Fruit fly (Drosophila melanogaster): ENCODE results near the gene CG3040.

The CG3040 gene

DNA sequence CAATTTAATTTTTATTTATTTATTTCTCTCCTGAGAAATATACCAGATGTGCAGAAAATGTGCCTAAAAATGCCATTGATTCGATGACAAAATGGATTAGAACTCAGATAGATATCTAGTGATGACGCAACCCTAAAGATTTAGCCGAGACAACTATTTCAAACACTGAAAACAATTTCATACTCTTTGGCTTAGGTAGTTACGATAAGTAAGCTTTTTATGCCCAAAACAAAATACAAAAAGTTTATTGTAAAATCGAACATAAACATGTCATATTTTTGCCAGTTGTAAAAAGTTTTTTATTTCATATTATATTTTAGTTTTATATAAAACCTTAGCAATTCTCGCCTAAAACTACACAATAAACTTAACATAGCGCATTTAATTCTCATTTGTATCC is at the start of gene CG3040:
CG3040 (minus strand) TSS at position 54 of the 400 bp plus-strand sequence.
- TF ChIP-seq Lpt (GFP tag; optimal IDR thresholded peaks at IDR 0.05) (no peak), eg (GFP tag; IDR thresholded peaks at IDR 0.05) (peak; percentile 67; the same call in 2 of the 3 replicates), CG6276 (GFP tag; optimal IDR thresholded peaks at IDR 0.05) (no peak), CG32006 (GFP tag; optimal IDR thresholded peaks at IDR 0.05) (peak; percentile 0), CG6808 (GFP tag; optimal IDR thresholded peaks at IDR 0.05) (no peak), topi (GFP tag; optimal IDR thresholded peaks at IDR 0.05) (peak; percentile 40), fd85E (GFP tag; optimal IDR thresholded peaks at IDR 0.05) (no peak), Ets21C (GFP tag; optimal IDR thresholded peaks at IDR 0.05) (no peak), Gug (GFP tag; IDR thresholded peaks at IDR 0.05) (no peak), vri (GFP tag; optimal IDR thresholded peaks at IDR 0.05) (peak; percentile 27), CG4318 (GFP tag; optimal IDR thresholded peaks at IDR 0.05) (no peak), CG6854 (GFP tag; optimal IDR thresholded peaks at IDR 0.05) (no peak), CG1621 (tag; optimal IDR thresholded peaks at IDR 0.05) (no peak), CG10631 (GFP tag; optimal IDR thresholded peaks at IDR 0.05) (peak; percentile 32), Eip78C (GFP tag) (peak; percentile 66), CG6163 (GFP tag; IDR thresholded peaks at IDR 0.05) (peak; percentile 39; the same call in 1 of the 3 replicates), Blimp-1 (GFP tag; optimal IDR thresholded peaks at IDR 0.05) (no peak), cyc (GFP tag; optimal IDR thresholded peaks at IDR 0.05) (peak; percentile 13), CG3919 (GFP tag; optimal IDR thresholded peaks at IDR 0.05) (peak; percentile 35), CG16779 (tag; optimal IDR thresholded peaks at IDR 0.05) (no peak), Sox102F (GFP tag; optimal IDR thresholded peaks at IDR 0.05) (no peak), svp (GFP tag) (peak; percentile 54), pdm3 (GFP tag; optimal IDR thresholded peaks at IDR 0.05) (peak; percentile 42), CG7368 (GFP tag; optimal IDR thresholded peaks at IDR 0.05) (no peak), CG8319 (GFP tag; optimal IDR thresholded peaks at IDR 0.05) (no peak), CG34406 (GFP tag; optimal IDR thresholded peaks at IDR 0.05) (no peak), acj6 (GFP tag; optimal IDR thresholded peaks at IDR 0.05) (no peak), Smox (GFP tag; optimal IDR thresholded peaks at IDR 0.05) (peak; percentile 41), fd59A (GFP tag; optimal IDR thresholded peaks at IDR 0.05) (no peak), CG3032 (tag; optimal IDR thresholded peaks at IDR 0.05) (peak; percentile 31), lz (GFP tag; optimal IDR thresholded peaks at IDR 0.05) (peak; percentile 21), spab (GFP tag; optimal IDR thresholded peaks at IDR 0.05) (no peak), Sox14 (GFP tag; optimal IDR thresholded peaks at IDR 0.05) (peak; percentile 16), CG9139 (GFP tag; optimal IDR thresholded peaks at IDR 0.05) (no peak), Met (GFP tag; optimal IDR thresholded peaks at IDR 0.05) (no peak), achi (GFP tag; optimal IDR thresholded peaks at IDR 0.05) (peak; percentile 1), OdsH (GFP tag; optimal IDR thresholded peaks at IDR 0.05) (peak; percentile 19), dac (GFP tag; optimal IDR thresholded peaks at IDR 0.05) (no peak), ss (GFP tag; optimal IDR thresholded peaks at IDR 0.05) (no peak), CG31627 (GFP tag; optimal IDR thresholded peaks at IDR 0.05) (peak; percentile 31), CG10669 (GFP tag; optimal IDR thresholded peaks at IDR 0.05) (peak; percentile 22), salr (GFP tag; optimal IDR thresholded peaks at IDR 0.05) (no peak), CG8632 (GFP tag; optimal IDR thresholded peaks at IDR 0.05) (no peak), CG11762 (GFP tag; optimal IDR thresholded peaks at IDR 0.05; ENCODE audit: insufficient read depth) (no peak), CG8119 (GFP tag; IDR thresholded peaks at IDR 0.05) (peak; percentile 29; the same call in 2 of the 3 replicates), Hr38 (GFP tag; optimal IDR thresholded peaks at IDR 0.05) (no peak), Eip75B (GFP tag; optimal IDR thresholded peaks at IDR 0.05) (no peak), Ets96B (tag; optimal IDR thresholded peaks at IDR 0.05) (peak; percentile 30), fkh (GFP tag; optimal IDR thresholded peaks at IDR 0.05) (peak; percentile 34), CG11902 (GFP tag; optimal IDR thresholded peaks at IDR 0.05) (no peak), Hr4 (GFP tag; optimal IDR thresholded peaks at IDR 0.05) (peak; percentile 13), esn (GFP tag; optimal IDR thresholded peaks at IDR 0.05) (peak; percentile 53)

All from whole organism, prepupa.